Worm (Caenorhabditis elegans): ENCODE measurements around the gene C06B3.16.

The C06B3.16 gene

ce11 chrV:13931225-13931624 is at the start of gene C06B3.16:
Gene C06B3.16 (plus strand): TSS chrV:13931525.
- TF ChIP-seq unc-62 (GFP tag; optimal IDR thresholded peaks at IDR 0.05) = no peak

ce11 chrV:13887358-13887757 is 44.0 kb upstream of the C06B3.16 start, which contains the start of gene srsx-19:
Gene srsx-19 (plus strand): TSS chrV:13887658.
- TF ChIP-seq unc-62 (GFP tag; optimal IDR thresholded peaks at IDR 0.05) = no peak

- TF ChIP-seq unc-62 (GFP tag; optimal IDR thresholded peaks at IDR 0.05) = no peak
These were observed 41.8 kb upstream of the C06B3.16 start, which contains the start of gene spp-12 for ce11 chrV:13889516-13889915. Gene spp-12 (plus strand): TSS chrV:13889816.

- no peak for TF ChIP-seq unc-62 (GFP tag; optimal IDR thresholded peaks at IDR 0.05)
These were observed 40.9 kb upstream of the C06B3.16 start, which contains the start of gene lbp-8 for ce11 chrV:13890473-13890872. Gene lbp-8 (plus strand): TSS chrV:13890773.

ce11 chrV:13891489-13891888 is 39.8 kb upstream of the C06B3.16 start:
- no peak for TF ChIP-seq unc-62 (GFP tag; optimal IDR thresholded peaks at IDR 0.05)

ce11 chrV:13892457-13893375 is 38.6 kb upstream of the C06B3.16 start, which contains the start of gene sptl-3:
Gene sptl-3 (plus strand): TSS chrV:13893325.
- no peak for TF ChIP-seq unc-62 (GFP tag; optimal IDR thresholded peaks at IDR 0.05)

ce11 chrV:13893583-13893982 is 37.7 kb upstream of the C06B3.16 start:
- no peak for TF ChIP-seq unc-62 (GFP tag; optimal IDR thresholded peaks at IDR 0.05)

ce11 chrV:13898356-13898755 is 33.0 kb upstream of the C06B3.16 start, which contains the start of gene cyp-35C1:
Gene cyp-35C1 (minus strand): TSS chrV:13898487.
- TF ChIP-seq unc-62 (GFP tag; optimal IDR thresholded peaks at IDR 0.05) = no peak

ce11 chrV:13899213-13899612 is 32.1 kb upstream of the C06B3.16 start, which contains the start of gene oac-3:
Gene oac-3 (plus strand): TSS chrV:13899513.
- TF ChIP-seq unc-62 (GFP tag; optimal IDR thresholded peaks at IDR 0.05) = no peak

ce11 chrV:13902495-13902894 is 28.8 kb upstream of the C06B3.16 start, which contains the start of gene C06B3.1:
Gene C06B3.1 (plus strand): TSS chrV:13902795.
- TF ChIP-seq unc-62 (GFP tag; optimal IDR thresholded peaks at IDR 0.05) = no peak

ce11 chrV:13904446-13904845 is 26.9 kb upstream of the C06B3.16 start, which contains the start of gene stdh-3:
Gene stdh-3 (plus strand): TSS chrV:13904611.
- no peak for TF ChIP-seq unc-62 (GFP tag; optimal IDR thresholded peaks at IDR 0.05)

ce11 chrV:13906166-13906565 is 25.2 kb upstream of the C06B3.16 start, which contains the start of gene stdh-1:
Gene stdh-1 (plus strand): TSS chrV:13906492.
- TF ChIP-seq unc-62 (GFP tag; optimal IDR thresholded peaks at IDR 0.05) = no peak

- no peak for TF ChIP-seq unc-62 (GFP tag; optimal IDR thresholded peaks at IDR 0.05)
These were observed 23.7 kb upstream of the C06B3.16 start for ce11 chrV:13907557-13908104.

- no peak for TF ChIP-seq unc-62 (GFP tag; optimal IDR thresholded peaks at IDR 0.05)
These were observed 23.0 kb upstream of the C06B3.16 start for ce11 chrV:13908120-13908915.

ce11 chrV:13908916-13909176 is 22.5 kb upstream of the C06B3.16 start, which contains the start of gene C06B3.6:
Gene C06B3.6 (minus strand): TSS chrV:13908967.
- no peak for TF ChIP-seq unc-62 (GFP tag; optimal IDR thresholded peaks at IDR 0.05)

- TF ChIP-seq unc-62 (GFP tag; optimal IDR thresholded peaks at IDR 0.05) = no peak
These were observed 21.9 kb upstream of the C06B3.16 start, which contains the start of gene C06B3.7 for ce11 chrV:13909400-13909799. Gene C06B3.7 (plus strand): TSS chrV:13909686.
